Worm (Caenorhabditis elegans): ENCODE data around the gene gfat-2.

DNA sequence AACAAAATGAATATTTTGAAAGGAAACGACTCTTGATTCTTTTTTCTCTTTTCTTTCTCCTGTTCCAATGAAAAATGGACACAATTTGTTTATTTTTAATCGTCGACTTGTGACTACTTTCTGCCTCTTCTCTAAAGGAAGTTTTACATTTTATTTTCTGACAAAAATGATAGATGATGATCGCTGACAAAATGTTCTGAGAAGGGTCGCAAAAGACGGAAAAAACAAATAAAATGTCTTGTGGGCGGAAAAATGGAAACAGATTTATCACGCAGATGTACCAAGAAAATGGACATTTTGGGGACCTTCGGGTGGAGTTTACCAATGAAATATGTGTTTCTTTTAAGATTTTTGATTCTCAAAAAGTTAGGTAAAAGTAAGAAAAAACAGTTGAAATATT lies 42.9 kb downstream of the gfat-2 start:
- TF ChIP-seq T23F11.4 (GFP tag; optimal IDR thresholded peaks at IDR 0.05): no peak
- TF ChIP-seq lim-6 (tag; optimal IDR thresholded peaks at IDR 0.05): no peak
- no peak for TF ChIP-seq pha-2 (tag; optimal IDR thresholded peaks at IDR 0.05)
- no peak for TF ChIP-seq rnt-1 (tag; optimal IDR thresholded peaks at IDR 0.05)
- no peak for TF ChIP-seq nhr-232 (tag; optimal IDR thresholded peaks at IDR 0.05)
- no peak for TF ChIP-seq ceh-24 (tag; optimal IDR thresholded peaks at IDR 0.05)
